Fruit fly (Drosophila melanogaster): ENCODE measurements around the gene p.

Gene p

dm6 chr3R:8683280-8683679 lies 12.8 kb upstream of the p start (continued):
- peak; percentile 88 for TF ChIP-seq zen (tag; optimal IDR thresholded peaks at IDR 0.05)
- no peak for TF ChIP-seq Bdp1 (GFP tag; optimal IDR thresholded peaks at IDR 0.05)
- TF ChIP-seq CG18262 (tag; optimal IDR thresholded peaks at IDR 0.05) = peak; percentile 5
- peak; percentile 65 for TF ChIP-seq CG4404 (GFP tag; IDR thresholded peaks at IDR 0.05)
- TF ChIP-seq trh (GFP tag; optimal IDR thresholded peaks at IDR 0.05) = no peak
- no peak for TF ChIP-seq mirr (GFP tag; optimal IDR thresholded peaks at IDR 0.05)
- TF ChIP-seq Mad (GFP tag; optimal IDR thresholded peaks at IDR 0.05) = no peak
- no peak for TF ChIP-seq peb (GFP tag; IDR thresholded peaks at IDR 0.05)
- no peak for TF ChIP-seq CG13123 (GFP tag; optimal IDR thresholded peaks at IDR 0.05)
- TF ChIP-seq twi (tag; optimal IDR thresholded peaks at IDR 0.05) = peak; percentile 12
- no peak for TF ChIP-seq prd (optimal IDR thresholded peaks at IDR 0.05)
- TF ChIP-seq prd (GFP tag; IDR thresholded peaks at IDR 0.05) = peak; percentile 84
- peak; percentile 47 for TF ChIP-seq CG10979 (tag; optimal IDR thresholded peaks at IDR 0.05)
- peak; percentile 27 for TF ChIP-seq ac (GFP tag; optimal IDR thresholded peaks at IDR 0.05)
- no peak for TF ChIP-seq Gug (GFP tag; IDR thresholded peaks at IDR 0.05)
- TF ChIP-seq CG2116 (GFP tag; optimal IDR thresholded peaks at IDR 0.05) = no peak
- no peak for TF ChIP-seq scrt (GFP tag; optimal IDR thresholded peaks at IDR 0.05)
- TF ChIP-seq gsb-n (tag; optimal IDR thresholded peaks at IDR 0.05) = no peak
- no peak for TF ChIP-seq CG6654 (GFP tag; optimal IDR thresholded peaks at IDR 0.05)
- no peak for TF ChIP-seq Stat92E (GFP tag; optimal IDR thresholded peaks at IDR 0.05)
- no peak for TF ChIP-seq CG3281 (GFP tag; optimal IDR thresholded peaks at IDR 0.05)
- TF ChIP-seq CG1024 (GFP tag; IDR thresholded peaks at IDR 0.05) = no peak
- TF ChIP-seq Xrp1 (GFP tag; IDR thresholded peaks at IDR 0.05) = peak; percentile 28; the same call in 1 of the 2 replicates
- TF ChIP-seq CG14710 (tag; optimal IDR thresholded peaks at IDR 0.05) = peak; percentile 5
- peak; percentile 42; the same call in 1 of the 2 replicates for TF ChIP-seq CG10959 (GFP tag; IDR thresholded peaks at IDR 0.05)
- TF ChIP-seq CG9609 (GFP tag; optimal IDR thresholded peaks at IDR 0.05) = no peak
- no peak for TF ChIP-seq bowl (GFP tag; IDR thresholded peaks at IDR 0.05)
- TF ChIP-seq MTF-1 (GFP tag; optimal IDR thresholded peaks at IDR 0.05; ENCODE audit: borderline replicate concordance) = no peak
- no peak for TF ChIP-seq CG4730 (GFP tag; IDR thresholded peaks at IDR 0.05)
- peak; percentile 55 for TF ChIP-seq dmrt11E (tag; optimal IDR thresholded peaks at IDR 0.05)

DNA sequence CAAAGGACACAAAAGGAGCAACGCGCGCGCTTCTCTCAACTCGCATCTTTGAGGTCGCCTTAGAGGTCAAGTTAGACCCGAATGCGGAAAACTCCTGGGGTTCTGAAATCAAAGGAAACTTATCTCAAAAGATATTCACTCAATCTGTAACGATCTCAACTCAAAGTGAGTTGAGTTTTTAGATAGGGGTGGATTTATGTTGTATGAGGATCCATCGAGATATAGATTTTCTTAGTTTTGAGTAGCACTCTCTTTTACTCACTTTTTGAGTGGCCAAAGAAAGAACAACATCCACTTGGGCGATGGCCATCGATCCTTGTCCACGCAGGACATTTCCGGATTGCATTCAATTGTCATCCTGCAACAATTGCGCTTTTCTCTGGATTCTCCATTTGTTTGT lies 10.1 kb upstream of the p start:
- TF ChIP-seq aop (GFP tag; IDR thresholded peaks at IDR 0.05) (no peak), pros (GFP tag; optimal IDR thresholded peaks at IDR 0.05) (peak; percentile 73), z (GFP tag; IDR thresholded peaks at IDR 0.05) (peak; percentile 96)

DNA sequence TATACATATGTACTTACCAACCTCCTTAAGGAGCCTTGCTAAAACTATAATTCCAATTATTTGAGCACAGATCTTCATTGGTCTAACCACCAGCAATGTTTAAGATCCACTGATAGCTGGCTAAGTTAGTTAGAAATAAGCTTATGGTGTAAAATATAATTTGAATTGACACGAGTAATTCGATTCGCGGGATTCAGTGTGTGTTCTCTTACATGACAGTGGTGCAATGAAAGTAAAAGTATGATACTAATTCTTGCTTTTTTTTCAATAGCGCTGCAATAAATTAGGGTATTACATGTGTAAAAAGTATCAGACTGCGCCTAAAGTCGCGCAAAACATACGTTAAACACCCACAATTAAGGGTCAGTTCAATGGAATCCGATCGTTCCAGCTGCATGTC lies 9.4 kb upstream of the p start, which contains the start of gene CG33325:
TSS of gene CG33325 (minus strand) at position 101 of the 400 bp plus-strand sequence.
- TF ChIP-seq run (tag; optimal IDR thresholded peaks at IDR 0.05) = no peak

DNA sequence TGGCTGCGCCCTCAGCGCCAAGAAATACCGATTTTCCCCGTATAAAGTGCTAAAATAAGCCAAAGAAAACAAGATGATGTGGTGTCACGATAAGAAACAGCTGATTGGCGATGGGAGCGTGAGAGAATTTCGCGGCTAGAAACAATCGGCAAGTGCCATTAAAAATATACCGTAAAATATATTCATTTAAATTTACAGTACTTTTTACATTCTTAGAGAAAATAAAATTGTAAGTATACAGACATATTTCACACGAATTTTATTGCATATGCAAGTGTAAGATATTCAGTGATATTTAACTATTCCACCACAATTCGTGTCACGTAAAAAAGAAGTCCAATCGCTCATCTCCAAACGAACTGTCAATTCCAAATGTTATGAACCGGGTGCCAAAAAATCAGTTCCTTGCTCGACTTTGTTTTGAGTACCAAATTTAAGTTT lies 6.1 kb upstream of the p start, which contains the start of the genes Unc50, CG11755 and CG8043:
TSS of gene Unc50 (minus strand) at position 54 of the 441 bp plus-strand sequence.
TSS of gene CG11755 (plus strand) at position 356 of the 441 bp plus-strand sequence.
TSS of gene CG8043 (plus strand) at position 356 of the 441 bp plus-strand sequence.
- TF ChIP-seq B-H1 (GFP tag; IDR thresholded peaks at IDR 0.05) (peak; percentile 44; the same call in 2 of the 3 replicates), CG34376 (GFP tag; optimal IDR thresholded peaks at IDR 0.05) (peak; percentile 79), CG1602 (GFP tag; optimal IDR thresholded peaks at IDR 0.05) (peak; percentile 75), Rfx (GFP tag; IDR thresholded peaks at IDR 0.05) (peak; percentile 87), Ssrp (tag; optimal IDR thresholded peaks at IDR 0.05) (peak; percentile 55), CG7987 (GFP tag; optimal IDR thresholded peaks at IDR 0.05) (peak; percentile 39), CG1529 (GFP tag; optimal IDR thresholded peaks at IDR 0.05) (peak; percentile 32), CG17912 (GFP tag; optimal IDR thresholded peaks at IDR 0.05) (no peak), insv (GFP tag; optimal IDR thresholded peaks at IDR 0.05) (peak in 1 of 2 experiments; percentile 59), CG7745 (tag; optimal IDR thresholded peaks at IDR 0.05) (no peak), tll (GFP tag; optimal IDR thresholded peaks at IDR 0.05) (peak in 1 of 2 experiments; percentile 80), sima (GFP tag; optimal IDR thresholded peaks at IDR 0.05) (no peak), az2 (GFP tag; optimal IDR thresholded peaks at IDR 0.05) (peak; percentile 79), gsb (GFP tag; IDR thresholded peaks at IDR 0.05) (no peak), HLH54F (GFP tag; optimal IDR thresholded peaks at IDR 0.05) (peak; percentile 69)

Data from whole organism, embryonic.